Worm (Caenorhabditis elegans) whole organism, L2 larva: ENCODE measurements around the gene elt-1.
A peak's percentile ranks its signal among the peaks of the same experiment; 100 is the strongest.

Experiments
- elt-1 ChIP-seq: fragments of 150-350 bp; optimal IDR thresholded peaks from 2 replicates; lab custom pipeline; 2014; ENCODE audit warnings: missing biosample characterization, missing genetic modification characterization
- lsy-2 ChIP-seq, 2 experiments: fragments of 150-350 bp in 1 of 2; sonication (generic microtip) in 1 of 2; optimal IDR thresholded peaks; 2 replicates each; lab custom pipeline; 2014 to 2017; ENCODE audit warnings: missing biosample characterization in 2 of 2, missing genetic modification characterization in 2 of 2
- nhr-237 ChIP-seq: fragments of 150-350 bp; optimal IDR thresholded peaks from 2 replicates; lab custom pipeline; 2014; ENCODE audit warnings: missing biosample characterization, missing genetic modification characterization
- nhr-6 ChIP-seq: fragments of 150-350 bp; optimal IDR thresholded peaks from 2 replicates; lab custom pipeline; 2014; ENCODE audit warnings: missing biosample characterization, missing genetic modification characterization
- unc-62 ChIP-seq: fragments of 150-350 bp; optimal IDR thresholded peaks from 2 replicates; lab custom pipeline; 2014; ENCODE audit warnings: missing biosample characterization, missing genetic modification reagents, missing genetic modification characterization

DNA sequence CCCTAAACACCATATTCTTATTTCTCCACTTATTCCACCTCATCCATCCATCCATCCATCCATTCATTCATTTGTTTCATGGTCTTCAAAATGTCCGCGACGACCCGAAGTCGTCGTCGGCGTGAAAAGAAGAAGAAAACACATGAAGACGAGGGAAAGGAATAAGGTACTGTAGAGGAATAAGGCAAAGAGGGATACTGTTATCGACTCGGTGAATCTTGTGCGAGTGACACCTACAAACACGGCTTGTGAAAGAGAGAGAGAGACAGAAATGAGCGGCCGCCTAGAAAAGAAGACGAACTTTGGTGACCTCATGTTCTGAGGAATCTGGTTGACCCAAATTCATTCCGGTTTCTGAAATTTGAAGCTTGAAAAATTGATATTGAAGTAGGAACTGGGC is 5.7 kb upstream of the elt-1 start:
- no peak for TF ChIP-seq nhr-6 (tag; lab: Kevin White, UChicago)
- TF ChIP-seq nhr-237 (tag; lab: Kevin White, UChicago) = no peak
- TF ChIP-seq unc-62 (GFP tag; lab: Kevin White, UChicago) = no peak
- TF ChIP-seq lsy-2 (tag; optimal IDR thresholded peaks at IDR 0.05; lab: Kevin White, UChicago) = no peak
- peak; percentile 40 for TF ChIP-seq elt-1
